Worm (Caenorhabditis elegans): ENCODE measurements around the gene C55C3.1.

Gene C55C3.1

ce11 chrIV:5678044-5678443 lies 30.9 kb upstream of the C55C3.1 start, which contains the start of gene C55C3.4:
Gene C55C3.4, minus strand, starts transcription at chrIV:5678144.
- TF ChIP-seq snu-23 (GFP tag; optimal IDR thresholded peaks at IDR 0.05) (no peak), elt-2 (tag; optimal IDR thresholded peaks at IDR 0.05) (no peak)

DNA sequence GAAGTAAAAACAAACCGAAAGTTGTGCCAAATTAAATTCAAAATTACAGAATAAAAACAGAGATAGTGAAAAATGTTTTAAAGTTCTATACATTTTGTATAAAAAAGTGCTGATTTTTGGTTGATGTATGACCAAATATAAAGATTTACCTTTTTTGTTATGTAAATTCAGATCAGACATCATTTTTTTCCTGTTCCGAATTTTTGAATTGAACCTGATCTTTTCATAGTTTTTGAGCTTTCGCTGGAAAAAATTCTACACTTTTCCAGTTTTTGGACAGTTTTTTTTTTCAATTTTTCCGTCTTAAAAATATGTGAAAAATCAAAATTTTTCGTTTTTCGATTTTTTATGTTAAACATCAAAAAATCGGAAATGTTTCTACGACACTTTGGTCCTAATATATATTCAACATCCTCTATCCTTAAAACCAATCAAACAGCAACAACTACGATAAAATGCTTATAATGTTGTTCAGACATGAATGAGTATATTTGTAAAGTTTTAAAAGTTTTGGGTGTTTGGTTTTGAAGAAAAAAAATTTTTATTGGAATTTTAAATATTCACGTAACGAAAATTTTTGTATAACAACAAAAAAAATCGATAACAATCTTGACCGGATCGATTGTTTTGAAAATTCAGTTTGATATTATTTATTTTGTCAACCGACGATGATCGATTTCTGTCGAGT lies 26.2 kb upstream of the C55C3.1 start, which contains the start of the genes C55C3.7 and C55C3.6:
TSS of gene C55C3.7 (minus strand) at position 101 of the 688 bp plus-strand sequence.
TSS of gene C55C3.6 (plus strand) at position 638 of the 688 bp plus-strand sequence.
- TF ChIP-seq nhr-76 (tag; optimal IDR thresholded peaks at IDR 0.05), result no peak
- no peak for TF ChIP-seq sup-37 (GFP tag; optimal IDR thresholded peaks at IDR 0.05)
- no peak for TF ChIP-seq nhr-20 (tag; optimal IDR thresholded peaks at IDR 0.05)
- TF ChIP-seq isw-1 (GFP tag; IDR thresholded peaks at IDR 0.05), result no peak
- no peak for TF ChIP-seq pqm-1 (tag; optimal IDR thresholded peaks at IDR 0.05)
- TF ChIP-seq elt-2 (tag; optimal IDR thresholded peaks at IDR 0.05), result no peak
- TF ChIP-seq lin-14 (GFP tag; optimal IDR thresholded peaks at IDR 0.05), result no peak
- no peak for TF ChIP-seq egl-27 (tag; optimal IDR thresholded peaks at IDR 0.05)
- no peak for TF ChIP-seq hpl-2 (GFP tag; optimal IDR thresholded peaks at IDR 0.05)
- TF ChIP-seq ceh-82 (tag; optimal IDR thresholded peaks at IDR 0.05), result no peak
- no peak for TF ChIP-seq jun-1 (tag; optimal IDR thresholded peaks at IDR 0.05)
- no peak for TF ChIP-seq aha-1 (tag; optimal IDR thresholded peaks at IDR 0.05)
- no peak for TF ChIP-seq unc-62 (GFP tag; optimal IDR thresholded peaks at IDR 0.05)

- TF ChIP-seq fkh-4 (tag; optimal IDR thresholded peaks at IDR 0.05; ENCODE audit: borderline replicate concordance), result no peak
- TF ChIP-seq nhr-237 (tag; optimal IDR thresholded peaks at IDR 0.05), result no peak
- no peak for TF ChIP-seq hlh-17 (GFP tag; optimal IDR thresholded peaks at IDR 0.05; ENCODE audit: borderline replicate concordance)
- TF ChIP-seq tlp-1 (tag; optimal IDR thresholded peaks at IDR 0.05), result no peak
- no peak for TF ChIP-seq C34B4.2 (tag; optimal IDR thresholded peaks at IDR 0.05)
- TF ChIP-seq nhr-85 (tag), result no peak
- TF ChIP-seq zag-1 (tag; optimal IDR thresholded peaks at IDR 0.05), result no peak
- no peak for TF ChIP-seq nhr-77 (tag; optimal IDR thresholded peaks at IDR 0.05)
- no peak for TF ChIP-seq alr-1 (tag; optimal IDR thresholded peaks at IDR 0.05; ENCODE audit: borderline replicate concordance)
- TF ChIP-seq nhr-84 (tag; optimal IDR thresholded peaks at IDR 0.05), result no peak
- TF ChIP-seq vab-15 (tag; optimal IDR thresholded peaks at IDR 0.05), result no peak
- no peak for TF ChIP-seq nhr-12 (tag; optimal IDR thresholded peaks at IDR 0.05)
- TF ChIP-seq lin-15B (tag; optimal IDR thresholded peaks at IDR 0.05), result no peak
- TF ChIP-seq xbp-1 (tag; optimal IDR thresholded peaks at IDR 0.05), result no peak
- no peak for TF ChIP-seq F16B12.6 (tag; optimal IDR thresholded peaks at IDR 0.05)
Measured at ce11 chrIV:5685014-5685413, 23.9 kb upstream of the C55C3.1 start, which contains the start of gene C55C3.3. Gene C55C3.3, plus strand, starts transcription at chrIV:5685287.

DNA sequence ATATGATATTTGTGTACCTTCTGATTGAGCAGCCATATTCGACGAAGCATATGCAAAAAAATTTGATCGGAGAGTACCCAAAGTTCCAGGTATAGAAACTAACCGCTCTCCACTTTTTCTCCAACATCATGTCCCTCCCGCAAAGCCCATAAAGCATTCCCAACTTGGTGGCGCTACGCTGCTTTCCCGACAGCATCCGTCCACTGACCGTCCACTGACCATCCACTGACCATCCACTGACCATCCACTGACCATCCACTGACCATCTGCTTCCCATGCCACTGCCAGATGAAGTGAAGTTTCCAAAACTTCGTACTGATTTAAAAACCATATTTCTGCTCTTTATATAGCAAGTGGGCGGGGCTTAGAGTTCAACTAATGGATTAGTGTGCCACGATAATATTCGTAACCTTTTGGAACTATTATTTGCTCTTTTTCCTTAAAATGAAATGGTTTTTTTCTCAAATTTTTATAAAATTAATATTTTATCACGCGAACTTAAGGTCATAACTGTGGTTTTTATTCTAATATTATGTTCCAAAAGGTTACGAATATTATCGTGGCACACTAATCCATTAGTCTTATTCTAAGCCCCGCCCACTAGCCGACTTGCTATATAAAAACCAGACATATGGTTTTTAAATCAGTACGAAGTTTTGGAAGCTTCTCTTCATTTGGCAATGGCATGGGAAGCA lies 18.4 kb upstream of the C55C3.1 start, which contains the start of gene C55C3.8:
TSS of gene C55C3.8 (plus strand) at position 645 of the 695 bp plus-strand sequence.
- TF ChIP-seq snu-23 (GFP tag; optimal IDR thresholded peaks at IDR 0.05) (no peak), ama-1 (optimal IDR thresholded peaks at IDR 0.05) (no peak), ceh-90 (tag; optimal IDR thresholded peaks at IDR 0.05) (no peak), nhr-28 (tag; optimal IDR thresholded peaks at IDR 0.05) (no peak), nhr-19 (GFP tag; conservative IDR thresholded peaks at IDR 0.05) (no peak), nhr-84 (tag; optimal IDR thresholded peaks at IDR 0.05) (no peak), sup-37 (GFP tag; optimal IDR thresholded peaks at IDR 0.05) (no peak), nhr-77 (tag; optimal IDR thresholded peaks at IDR 0.05) (no peak), pqm-1 (tag; optimal IDR thresholded peaks at IDR 0.05) (no peak), mef-2 (tag; optimal IDR thresholded peaks at IDR 0.05) (no peak), jun-1 (tag; optimal IDR thresholded peaks at IDR 0.05) (no peak), Y116A8C.19 (tag; optimal IDR thresholded peaks at IDR 0.05; ENCODE audit: borderline replicate concordance) (no peak)
